Worm (Caenorhabditis elegans) whole organism, L4 larva: Measurements from ENCODE around the gene F01G10.10.

Experiments
- D1046.2 ChIP-seq: fragments of 200-800 bp; sonication (Bioruptor generic); IDR thresholded peaks from 2 replicates; pipeline ENCODE4 v1.3.6; 2022; ENCODE audit warnings: missing genetic modification characterization, missing compliant biosample characterization
- Y48G9A.11 ChIP-seq: fragments of 200-800 bp; sonication (Bioruptor generic); IDR thresholded peaks from 2 replicates; pipeline ENCODE4 v1.3.6; 2022; ENCODE audit warnings: missing genetic modification reagents, missing genetic modification characterization, missing compliant biosample characterization
- ZK546.5 ChIP-seq, 2 experiments: sonication (generic microtip); optimal IDR thresholded peaks; 2 replicates each; lab custom pipeline; 2017; ENCODE audit warnings: missing biosample characterization in 2 of 2, missing genetic modification characterization in 2 of 2
- aha-1 ChIP-seq: fragments of 150-350 bp; peaks from one replicate; lab custom pipeline; 2014; ENCODE audit warnings: missing biosample characterization, missing genetic modification characterization
- arid-1 ChIP-seq: fragments of 200-800 bp; sonication (Bioruptor generic); conservative IDR thresholded peaks from 2 replicates; pipeline ENCODE4 v1.3.6; 2022; ENCODE audit warnings: missing genetic modification reagents, missing genetic modification characterization, missing compliant biosample characterization
- attf-4 ChIP-seq: sonication (generic microtip); optimal IDR thresholded peaks from 3 replicates; lab custom pipeline; 2017; ENCODE audit warnings: missing biosample characterization, missing genetic modification characterization
- ces-1 ChIP-seq: fragments of 150-350 bp; sonication (generic microtip); optimal IDR thresholded peaks from 4 replicates; lab custom pipeline; 2014; ENCODE audit warnings: missing biosample characterization, missing genetic modification reagents, missing genetic modification characterization
- daf-16 ChIP-seq, 3 experiments: sonication (generic microtip); optimal IDR thresholded peaks; 2 replicates each; lab custom pipeline; 2016 to 2017; ENCODE audit warnings: missing genetic modification characterization in 3 of 3, missing genetic modification reagents in 3 of 3, mild to moderate bottlenecking in 2 of 3, missing compliant biosample characterization in 2 of 3, missing biosample characterization in 1 of 3, moderate library complexity in 1 of 3
- daf-19 ChIP-seq: fragments of 200-800 bp; sonication (Bioruptor generic); conservative IDR thresholded peaks from 2 replicates; pipeline ENCODE4 v1.3.6; 2022; ENCODE audit warnings: missing genetic modification characterization, missing compliant biosample characterization
- dmd-6 ChIP-seq: fragments of 200-800 bp; sonication (Bioruptor generic); IDR thresholded peaks from 2 replicates; pipeline ENCODE4 v1.3.6; 2022; ENCODE audit warnings: missing genetic modification reagents, missing genetic modification characterization, missing compliant biosample characterization
- dpl-1 ChIP-seq: fragments of 150-350 bp; optimal IDR thresholded peaks from 2 replicates; lab custom pipeline; 2014; ENCODE audit warnings: missing biosample characterization, missing genetic modification reagents, missing genetic modification characterization
- duxl-1 ChIP-seq: sonication (generic microtip); optimal IDR thresholded peaks from 2 replicates; lab custom pipeline; 2016; ENCODE audit warnings: mild to moderate bottlenecking, missing genetic modification characterization, moderate library complexity, missing compliant biosample characterization; ENCODE audit not compliant: poor library complexity
- egl-43 ChIP-seq: fragments of 200-800 bp; sonication (Bioruptor generic); IDR thresholded peaks from 2 replicates; pipeline ENCODE4 v1.3.6; 2022; ENCODE audit warnings: missing genetic modification reagents, missing genetic modification characterization, missing compliant biosample characterization
- fkh-10 ChIP-seq: fragments of 150-350 bp; optimal IDR thresholded peaks from 2 replicates; lab custom pipeline; 2014; ENCODE audit warnings: missing biosample characterization, missing genetic modification reagents, missing genetic modification characterization
- gei-8 ChIP-seq: fragments of 200-800 bp; sonication (Bioruptor generic); optimal IDR thresholded peaks from 2 replicates; lab custom pipeline; 2018; ENCODE audit warnings: mild to moderate bottlenecking, missing genetic modification characterization, missing compliant biosample characterization
- hlh-11 ChIP-seq: fragments of 200-800 bp; sonication (Bioruptor generic); optimal IDR thresholded peaks from 2 replicates; lab custom pipeline; 2018; ENCODE audit warnings: mild to moderate bottlenecking, missing genetic modification characterization, missing compliant biosample characterization
- hlh-30 ChIP-seq: sonication (generic microtip); optimal IDR thresholded peaks from 2 replicates; lab custom pipeline; 2017; ENCODE audit warnings: antibody characterized with exemption, mild to moderate bottlenecking, missing genetic modification characterization, missing compliant biosample characterization; ENCODE audit not compliant: insufficient read depth
- hmg-1.1 ChIP-seq: fragments of 200-800 bp; sonication (Bioruptor generic); IDR thresholded peaks from 2 replicates; pipeline ENCODE4 v1.3.6; 2022; ENCODE audit warnings: missing genetic modification reagents, missing genetic modification characterization, missing compliant biosample characterization
- jun-1 ChIP-seq: fragments of 150-350 bp; optimal IDR thresholded peaks from 2 replicates; lab custom pipeline; 2014; ENCODE audit warnings: missing biosample characterization, missing genetic modification reagents, missing genetic modification characterization
- lin-1 ChIP-seq: fragments of 200-800 bp; sonication (Bioruptor generic); IDR thresholded peaks from 2 replicates; pipeline ENCODE4 v1.3.6; 2022; ENCODE audit warnings: missing genetic modification reagents, missing genetic modification characterization, missing compliant biosample characterization
- lin-15B ChIP-seq: fragments of 150-350 bp; sonication (generic microtip); optimal IDR thresholded peaks from 3 replicates; lab custom pipeline; 2014; ENCODE audit warnings: missing biosample characterization, missing genetic modification characterization
- lin-38 ChIP-seq: fragments of 200-800 bp; sonication (Bioruptor generic); IDR thresholded peaks from 2 replicates; pipeline ENCODE4 v1.3.6; 2022; ENCODE audit warnings: missing genetic modification reagents, missing genetic modification characterization, missing compliant biosample characterization
- lsy-2 ChIP-seq, 2 experiments: fragments of 150-350 bp in 1 of 2; sonication (generic microtip) in 1 of 2; optimal IDR thresholded peaks; 2 replicates each; lab custom pipeline; 2014 to 2017; ENCODE audit warnings: missing biosample characterization in 2 of 2, missing genetic modification characterization in 2 of 2
- madf-5 ChIP-seq, 2 experiments: fragments of 200-800 bp; sonication (Bioruptor generic); IDR thresholded peaks; 2 replicates each; pipeline ENCODE4 v1.3.6; 2022; ENCODE audit warnings: missing compliant biosample characterization in 2 of 2, missing genetic modification characterization in 2 of 2
- mes-2 ChIP-seq: sonication (generic microtip); optimal IDR thresholded peaks from 2 replicates; lab custom pipeline; 2016; ENCODE audit warnings: missing genotype, mild to moderate bottlenecking, missing genetic modification characterization, missing compliant biosample characterization; ENCODE audit not compliant: poor library complexity, severe bottlenecking
- mxl-3 ChIP-seq: fragments of 200-800 bp; sonication (Bioruptor generic); optimal IDR thresholded peaks from 2 replicates; lab custom pipeline; 2018; ENCODE audit warnings: mild to moderate bottlenecking, missing genetic modification characterization, missing compliant biosample characterization
- nhr-11 ChIP-seq: fragments of 150-350 bp; optimal IDR thresholded peaks from 2 replicates; lab custom pipeline; 2014; ENCODE audit warnings: missing biosample characterization, missing genetic modification characterization
- nhr-237 ChIP-seq: sonication (generic microtip); optimal IDR thresholded peaks from 2 replicates; lab custom pipeline; 2017; ENCODE audit warnings: missing biosample characterization, missing genetic modification characterization
- nhr-25 ChIP-seq: sonication (generic microtip); optimal IDR thresholded peaks from 2 replicates; lab custom pipeline; 2017; ENCODE audit warnings: missing genetic modification characterization, mild to moderate bottlenecking, missing compliant biosample characterization, antibody characterized with exemption, moderate library complexity, borderline replicate concordance; ENCODE audit not compliant: insufficient read depth
- nhr-28 ChIP-seq: fragments of 150-350 bp; optimal IDR thresholded peaks from 2 replicates; lab custom pipeline; 2014; ENCODE audit warnings: missing biosample characterization, missing genetic modification characterization
- nhr-6 ChIP-seq: fragments of 150-350 bp; optimal IDR thresholded peaks from 2 replicates; lab custom pipeline; 2014; ENCODE audit warnings: missing biosample characterization, missing genetic modification characterization
- php-3 ChIP-seq: fragments of 200-800 bp; sonication (Bioruptor generic); IDR thresholded peaks from 2 replicates; pipeline ENCODE4 v1.3.6; 2022; ENCODE audit warnings: missing genetic modification reagents, missing genetic modification characterization, missing compliant biosample characterization
- rbr-2 ChIP-seq: sonication (generic microtip); optimal IDR thresholded peaks from 2 replicates; lab custom pipeline; 2016; ENCODE audit warnings: missing genotype, missing genetic modification characterization, missing compliant biosample characterization
- sdz-12 ChIP-seq: fragments of 200-800 bp; sonication (Bioruptor generic); optimal IDR thresholded peaks from 2 replicates; lab custom pipeline; 2018; ENCODE audit warnings: mild to moderate bottlenecking, missing genetic modification characterization, missing compliant biosample characterization
- set-16 ChIP-seq: fragments of 200-800 bp; sonication (Bioruptor generic); IDR thresholded peaks from 2 replicates; pipeline ENCODE4 v1.3.6; 2022; ENCODE audit warnings: missing genetic modification reagents, missing genetic modification characterization, missing compliant biosample characterization
- snpc-4 ChIP-seq: fragments of 150-350 bp; optimal IDR thresholded peaks from 2 replicates; lab custom pipeline; 2014; ENCODE audit warnings: missing biosample characterization, missing genetic modification characterization
- spr-1 ChIP-seq: sonication (generic microtip); optimal IDR thresholded peaks from 2 replicates; lab custom pipeline; 2016; ENCODE audit warnings: mild to moderate bottlenecking, missing genetic modification characterization, missing compliant biosample characterization
- spr-3 ChIP-seq: fragments of 200-800 bp; sonication (Bioruptor generic); optimal IDR thresholded peaks from 2 replicates; lab custom pipeline; 2018; ENCODE audit warnings: mild to moderate bottlenecking, missing genetic modification characterization, missing compliant biosample characterization
- unc-62 ChIP-seq, 3 experiments: fragments of 150-350 bp in 1 of 3; sonication (generic microtip); optimal IDR thresholded peaks in 2 of 3; peaks in 1 of 3; 1 replicate in 1 of 3; 2 replicates in 2 of 3; lab custom pipeline; 2014 to 2017; ENCODE audit warnings: missing biosample characterization in 3 of 3, missing genetic modification characterization in 3 of 3, missing genetic modification reagents in 3 of 3, missing genotype in 1 of 3
- zfp-3 ChIP-seq: fragments of 200-800 bp; sonication (Bioruptor generic); conservative IDR thresholded peaks from 2 replicates; pipeline ENCODE4 v1.3.6; 2022; ENCODE audit warnings: missing genetic modification reagents, missing genetic modification characterization, missing compliant biosample characterization
- ztf-7 ChIP-seq: fragments of 150-350 bp; optimal IDR thresholded peaks from 2 replicates; lab custom pipeline; 2014; ENCODE audit warnings: missing biosample characterization, missing genetic modification characterization

The F01G10.10 gene

DNA sequence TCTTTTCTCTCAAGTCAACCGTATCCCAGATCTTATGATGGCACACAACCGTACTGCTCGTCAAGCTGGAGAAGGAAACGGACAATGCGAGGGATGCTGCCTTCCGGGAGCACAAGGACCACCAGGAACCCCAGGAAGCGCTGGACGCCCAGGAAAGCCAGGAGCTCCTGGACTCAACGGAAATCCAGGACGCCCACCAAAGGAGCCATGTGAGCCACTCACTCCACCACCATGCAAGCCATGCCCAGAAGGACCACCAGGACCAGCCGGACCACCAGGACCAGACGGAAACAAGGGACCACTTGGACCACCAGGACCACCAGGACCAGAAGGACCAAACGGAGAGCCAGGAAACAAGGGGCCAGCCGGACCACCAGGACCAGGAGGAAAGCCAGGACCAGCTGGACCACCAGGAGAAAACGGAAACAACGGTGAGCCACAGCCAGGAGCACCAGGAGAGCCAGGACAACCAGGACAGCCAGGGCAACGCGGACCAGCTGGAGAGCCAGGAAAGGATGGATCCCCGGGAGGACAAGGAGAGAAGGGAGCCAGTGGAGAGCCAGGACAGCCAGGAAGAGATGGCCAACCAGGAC lies 29.2 kb upstream of the F01G10.10 start:
- TF ChIP-seq ces-1 (GFP tag; lab: Kevin White, UChicago) (no peak), spr-3 (peak; percentile 35), zfp-3 (GFP tag; lab: Robert Waterston, UW) (0 out of 2 replicates have a peak, but pooled peaks have one; percentile 47), snpc-4 (tag; lab: Kevin White, UChicago) (no peak), Y48G9A.11 (GFP tag; lab: Robert Waterston, UW) (0 out of 2 replicates have a peak, but pooled peaks have one; percentile 36), lin-1 (GFP tag; lab: Robert Waterston, UW) (no peak), madf-5 (GFP tag; IDR thresholded peaks at IDR 0.05; lab: Robert Waterston, UW) (peak in 1 of 2 experiments; percentile 80; a peak in 1 of 4 replicates), lin-38 (peak; percentile 19; the same call in 1 of the 2 replicates), fkh-10 (GFP tag; lab: Kevin White, UChicago) (no peak), lin-15B (no peak), set-16 (peak; percentile 98)

DNA sequence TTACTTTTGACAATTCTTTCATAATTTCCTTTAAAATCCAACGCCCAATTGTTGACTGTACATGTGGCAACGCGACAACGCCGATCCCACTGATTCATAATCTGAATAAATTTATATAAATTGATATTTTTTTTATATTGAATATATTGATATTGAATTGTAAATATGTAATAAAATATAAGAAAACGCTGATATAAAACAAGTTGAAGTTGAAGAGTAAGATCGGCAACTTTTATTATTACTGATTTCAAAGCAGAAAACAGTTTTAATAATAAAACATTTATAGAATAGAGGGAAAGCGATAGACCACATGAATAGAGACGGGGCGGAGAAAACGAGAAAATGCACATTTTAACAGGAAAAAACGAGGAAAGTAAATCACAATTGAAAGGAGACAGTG lies 26.8 kb upstream of the F01G10.10 start, which contains the start of gene qns-1:
TSS of gene qns-1 (minus strand) at position 101 of the 400 bp plus-strand sequence.
- TF ChIP-seq D1046.2 (GFP tag; lab: Robert Waterston, UW) (no peak), sdz-12 (GFP tag; lab: Kevin White, UChicago) (no peak), hlh-11 (tag; lab: Kevin White, UChicago) (no peak), ztf-7 (tag; lab: Kevin White, UChicago) (no peak), jun-1 (tag; lab: Kevin White, UChicago) (no peak), lin-38 (no peak), egl-43 (no peak), spr-1 (tag; lab: Kevin White, UChicago) (no peak), nhr-11 (no peak)
- TF ChIP-seq, all 104 proteins: peak for 0

DNA sequence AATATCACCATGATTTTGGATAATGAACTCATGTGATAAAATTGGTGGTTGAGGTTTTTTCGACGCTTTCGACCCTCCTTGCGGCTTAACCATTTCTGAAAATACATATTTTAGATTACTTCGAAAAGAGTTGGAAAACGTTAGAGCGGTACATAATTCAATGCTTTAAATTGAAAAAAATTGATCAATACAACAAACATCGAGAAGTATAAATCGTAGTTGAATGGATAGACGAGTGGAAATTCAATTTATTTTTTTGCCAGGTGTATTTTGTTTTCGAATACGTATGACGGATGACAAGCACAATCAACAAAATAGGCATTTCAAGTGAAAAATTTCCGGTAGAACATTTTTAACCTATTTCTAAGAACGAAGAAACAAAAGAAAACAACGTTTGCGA lies 24.8 kb upstream of the F01G10.10 start, which contains the start of gene tram-1:
TSS of gene tram-1 (minus strand) at position 101 of the 400 bp plus-strand sequence.
- TF ChIP-seq nhr-237, result no peak

DNA sequence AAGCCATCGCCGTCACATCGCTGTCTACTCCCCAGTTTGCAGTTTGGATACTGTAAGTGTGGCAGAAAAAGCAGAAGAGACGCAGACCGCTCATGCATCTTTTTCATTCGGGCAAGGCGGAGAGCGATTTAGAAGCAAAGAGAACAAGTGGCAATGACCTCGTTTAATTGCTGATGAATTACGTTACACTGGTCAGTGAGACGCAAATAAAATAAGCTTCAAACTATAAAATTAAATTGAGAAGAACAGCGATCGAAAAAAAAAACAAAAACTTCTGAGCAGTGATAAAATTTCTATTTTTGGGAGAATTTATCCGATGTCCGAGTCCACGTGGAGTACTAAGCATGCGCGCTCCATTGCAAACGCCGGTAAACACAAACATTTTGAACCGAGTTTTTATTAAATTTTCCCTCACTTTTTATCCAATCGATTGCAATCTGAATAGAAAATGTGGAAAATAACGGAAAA lies 23.8 kb upstream of the F01G10.10 start, which contains the start of gene C24F3.2:
TSS of gene C24F3.2 (plus strand) at position 418 of the 468 bp plus-strand sequence.
- TF ChIP-seq hlh-11 (tag; lab: Kevin White, UChicago), result peak; percentile 81
- peak; percentile 58 for TF ChIP-seq nhr-25
- TF ChIP-seq dmd-6 (GFP tag; lab: Robert Waterston, UW), result peak; percentile 48; the same call in 1 of the 2 replicates
- TF ChIP-seq daf-19, result no peak
- peak; percentile 57 for TF ChIP-seq mes-2 (tag; lab: Kevin White, UChicago)
- TF ChIP-seq unc-62 (GFP tag; optimal IDR thresholded peaks at IDR 0.05 in 1 of 2; lab: Kevin White, UChicago), result peak in 1 of 2 experiments; percentile 98
- TF ChIP-seq unc-62 (tag; optimal IDR thresholded peaks at IDR 0.05; lab: Kevin White, UChicago), result no peak
- peak; percentile 95 for TF ChIP-seq aha-1 (tag; lab: Kevin White, UChicago)
- TF ChIP-seq nhr-11, result peak; percentile 36
- TF ChIP-seq php-3 (GFP tag; lab: Robert Waterston, UW), result 0 out of 2 replicates have a peak, but pooled peaks have one; percentile 20
- peak; percentile 79 to 97 for TF ChIP-seq lsy-2 (tag; optimal IDR thresholded peaks at IDR 0.05; lab: Kevin White, UChicago)
- peak; percentile 58 for TF ChIP-seq hlh-30 (tag; lab: Kevin White, UChicago)
- peak; percentile 7 for TF ChIP-seq nhr-6
- peak; percentile 52 for TF ChIP-seq rbr-2 (tag; lab: Kevin White, UChicago)
- no peak for TF ChIP-seq nhr-237
- TF ChIP-seq mxl-3 (GFP tag; lab: Kevin White, UChicago), result peak; percentile 88
- peak in 1 of 2 experiments; percentile 7 for TF ChIP-seq daf-16 (GFP tag; optimal IDR thresholded peaks at IDR 0.05; lab: Kevin White, UChicago)
- peak; percentile 45 for TF ChIP-seq daf-16 (tag; optimal IDR thresholded peaks at IDR 0.05; lab: Kevin White, UChicago)
- TF ChIP-seq ZK546.5 (tag; optimal IDR thresholded peaks at IDR 0.05; lab: Kevin White, UChicago), result no peak
- TF ChIP-seq attf-4, result no peak
- TF ChIP-seq dpl-1 (GFP tag; lab: Kevin White, UChicago), result peak; percentile 75
- TF ChIP-seq nhr-28 (tag; lab: Kevin White, UChicago), result peak; percentile 57
- no peak for TF ChIP-seq duxl-1 (tag; lab: Kevin White, UChicago)
- TF ChIP-seq arid-1 (GFP tag; lab: Robert Waterston, UW), result 0 out of 2 replicates have a peak, but pooled peaks have one; percentile 38
- peak; percentile 68 for TF ChIP-seq hmg-1.1 (GFP tag; lab: Robert Waterston, UW)
- TF ChIP-seq gei-8 (GFP tag; lab: Kevin White, UChicago), result no peak
- TF ChIP-seq, all 104 proteins: peak for 18
